Worm (Caenorhabditis elegans) whole organism, L2 larva: ENCODE measurements around the gene B0024.3.

Source experiments
- C34F6.9 ChIP-seq: fragments of 150-350 bp; optimal IDR thresholded peaks from 2 replicates; lab custom pipeline; 2014; ENCODE audit warnings: missing biosample characterization, missing genetic modification characterization
- F13H6.1 ChIP-seq: sonication (generic microtip); optimal IDR thresholded peaks from 2 replicates; lab custom pipeline; 2016; ENCODE audit warnings: missing genetic modification characterization, missing compliant biosample characterization
- R02D3.7 ChIP-seq: fragments of 150-350 bp; optimal IDR thresholded peaks from 2 replicates; lab custom pipeline; 2014; ENCODE audit warnings: missing biosample characterization, missing genetic modification characterization
- Y55F3AM.14 ChIP-seq: fragments of 200-800 bp; sonication (Bioruptor generic); optimal IDR thresholded peaks from 2 replicates; lab custom pipeline; 2018; ENCODE audit warnings: mild to moderate bottlenecking, missing genetic modification characterization, missing compliant biosample characterization
- ZK546.5 ChIP-seq: sonication (generic microtip); optimal IDR thresholded peaks from 2 replicates; lab custom pipeline; 2017; ENCODE audit warnings: missing biosample characterization, missing genetic modification characterization
- aly-2 ChIP-seq: fragments of 150-350 bp; optimal IDR thresholded peaks from 2 replicates; lab custom pipeline; 2014; ENCODE audit warnings: missing biosample characterization, missing genetic modification characterization
- ama-1 ChIP-seq: fragments of 150-350 bp; optimal IDR thresholded peaks from 2 replicates; lab custom pipeline; 2018; ENCODE audit warnings: inconsistent platforms
- blmp-1 ChIP-seq: sonication (generic microtip); optimal IDR thresholded peaks from 2 replicates; lab custom pipeline; 2017; ENCODE audit warnings: missing genetic modification characterization, mild to moderate bottlenecking, missing compliant biosample characterization, antibody characterized with exemption, moderate library complexity; ENCODE audit not compliant: insufficient read depth
- ceh-16 ChIP-seq: fragments of 150-350 bp; optimal IDR thresholded peaks from 2 replicates; lab custom pipeline; 2014; ENCODE audit warnings: missing biosample characterization, missing genetic modification characterization
- ceh-82 ChIP-seq: fragments of 150-350 bp; optimal IDR thresholded peaks from 2 replicates; lab custom pipeline; 2014; ENCODE audit warnings: missing biosample characterization, missing genetic modification characterization
- crh-2 ChIP-seq: sonication (generic microtip); optimal IDR thresholded peaks from 2 replicates; lab custom pipeline; 2017; ENCODE audit warnings: missing biosample characterization, missing genetic modification characterization
- dmd-4 ChIP-seq: sonication (generic microtip); optimal IDR thresholded peaks from 2 replicates; lab custom pipeline; 2017; ENCODE audit warnings: missing biosample characterization, missing genetic modification characterization
- egl-27 ChIP-seq: sonication (generic microtip); optimal IDR thresholded peaks from 3 replicates; lab custom pipeline; 2017; ENCODE audit warnings: missing biosample characterization, missing genetic modification reagents, missing genetic modification characterization
- elt-1 ChIP-seq: fragments of 150-350 bp; optimal IDR thresholded peaks from 2 replicates; lab custom pipeline; 2014; ENCODE audit warnings: missing biosample characterization, missing genetic modification characterization
- elt-3 ChIP-seq: sonication (generic microtip); optimal IDR thresholded peaks from 2 replicates; lab custom pipeline; 2017; ENCODE audit warnings: missing biosample characterization, missing genetic modification characterization
- fos-1 ChIP-seq: fragments of 150-350 bp; optimal IDR thresholded peaks from 2 replicates; lab custom pipeline; 2014; ENCODE audit warnings: missing biosample characterization, missing genetic modification characterization
- gmeb-1 ChIP-seq: fragments of 150-350 bp; optimal IDR thresholded peaks from 2 replicates; lab custom pipeline; 2014; ENCODE audit warnings: missing biosample characterization, missing genetic modification characterization
- lin-11 ChIP-seq: fragments of 150-350 bp; sonication (generic microtip); optimal IDR thresholded peaks from 2 replicates; lab custom pipeline; 2014; ENCODE audit warnings: missing biosample characterization, missing genetic modification characterization, inconsistent platforms, mixed read lengths
- lin-13 ChIP-seq: fragments of 150-350 bp; optimal IDR thresholded peaks from 2 replicates; lab custom pipeline; 2014; ENCODE audit warnings: missing biosample characterization, missing genetic modification reagents, missing genetic modification characterization
- lin-39 ChIP-seq: fragments of 150-350 bp; optimal IDR thresholded peaks from 2 replicates; lab custom pipeline; 2014; ENCODE audit warnings: missing biosample characterization, missing genetic modification reagents, missing genetic modification characterization
- lsy-2 ChIP-seq, 2 experiments: fragments of 150-350 bp in 1 of 2; sonication (generic microtip) in 1 of 2; optimal IDR thresholded peaks; 2 replicates each; lab custom pipeline; 2014 to 2017; ENCODE audit warnings: missing biosample characterization in 2 of 2, missing genetic modification characterization in 2 of 2
- mab-5 ChIP-seq: fragments of 150-350 bp; optimal IDR thresholded peaks from 2 replicates; lab custom pipeline; 2014; ENCODE audit warnings: missing biosample characterization, missing genetic modification characterization
- mbf-1 ChIP-seq: sonication (generic microtip); optimal IDR thresholded peaks from 2 replicates; lab custom pipeline; 2017; ENCODE audit warnings: missing biosample characterization, missing genetic modification characterization
- mdl-1 ChIP-seq, 2 experiments: fragments of 150-350 bp in 1 of 2; sonication (generic microtip) in 1 of 2; optimal IDR thresholded peaks; 2 replicates each; lab custom pipeline; 2017; ENCODE audit warnings: missing biosample characterization in 2 of 2, missing genetic modification characterization in 2 of 2
- nhr-11 ChIP-seq: fragments of 150-350 bp; optimal IDR thresholded peaks from 2 replicates; lab custom pipeline; 2014; ENCODE audit warnings: missing biosample characterization, missing genetic modification characterization
- nhr-12 ChIP-seq: fragments of 150-350 bp; optimal IDR thresholded peaks from 2 replicates; lab custom pipeline; 2014; ENCODE audit warnings: missing biosample characterization, missing genetic modification characterization
- nhr-129 ChIP-seq: fragments of 150-350 bp; optimal IDR thresholded peaks from 2 replicates; lab custom pipeline; 2014; ENCODE audit warnings: missing biosample characterization, missing genetic modification characterization
- nhr-21 ChIP-seq: fragments of 150-350 bp; optimal IDR thresholded peaks from 2 replicates; lab custom pipeline; 2014; ENCODE audit warnings: missing biosample characterization, missing genetic modification characterization
- nhr-23 ChIP-seq: fragments of 150-350 bp; optimal IDR thresholded peaks from 2 replicates; lab custom pipeline; 2014; ENCODE audit warnings: missing biosample characterization, missing genetic modification reagents, missing genetic modification characterization
- nhr-237 ChIP-seq: fragments of 150-350 bp; optimal IDR thresholded peaks from 2 replicates; lab custom pipeline; 2014; ENCODE audit warnings: missing biosample characterization, missing genetic modification characterization
- nhr-25 ChIP-seq: fragments of 150-350 bp; sonication (generic microtip); optimal IDR thresholded peaks from 3 replicates; lab custom pipeline; 2014; ENCODE audit warnings: missing biosample characterization, missing genetic modification characterization
- nhr-6 ChIP-seq: fragments of 150-350 bp; optimal IDR thresholded peaks from 2 replicates; lab custom pipeline; 2014; ENCODE audit warnings: missing biosample characterization, missing genetic modification characterization
- nhr-77 ChIP-seq: fragments of 150-350 bp; optimal IDR thresholded peaks from 2 replicates; lab custom pipeline; 2014; ENCODE audit warnings: missing biosample characterization, missing genetic modification characterization
- peb-1 ChIP-seq: fragments of 150-350 bp; optimal IDR thresholded peaks from 2 replicates; lab custom pipeline; 2014; ENCODE audit warnings: missing biosample characterization, missing genetic modification characterization
- sem-4 ChIP-seq: fragments of 150-350 bp; optimal IDR thresholded peaks from 2 replicates; lab custom pipeline; 2014; ENCODE audit warnings: missing biosample characterization, missing genetic modification reagents, missing genetic modification characterization
- skn-1 ChIP-seq: sonication (generic microtip); optimal IDR thresholded peaks from 2 replicates; lab custom pipeline; 2017; ENCODE audit warnings: missing biosample characterization, missing genetic modification characterization
- sma-3 ChIP-seq: sonication (generic microtip); optimal IDR thresholded peaks from 2 replicates; lab custom pipeline; 2016; ENCODE audit warnings: missing genetic modification reagents, missing genetic modification characterization, missing compliant biosample characterization
- sma-9 ChIP-seq, 2 experiments: fragments of 150-350 bp in 1 of 2; sonication (generic microtip) in 1 of 2; optimal IDR thresholded peaks; 2 replicates each; lab custom pipeline; 2014 to 2016; ENCODE audit warnings: missing genetic modification characterization in 2 of 2, mild to moderate bottlenecking in 1 of 2, missing biosample characterization in 1 of 2, missing compliant biosample characterization in 1 of 2, missing genetic modification reagents in 1 of 2, moderate library complexity in 1 of 2
- snpc-4 ChIP-seq: fragments of 150-350 bp; optimal IDR thresholded peaks from 2 replicates; lab custom pipeline; 2014; ENCODE audit warnings: missing biosample characterization, missing genetic modification characterization
- unc-62 ChIP-seq: fragments of 150-350 bp; optimal IDR thresholded peaks from 2 replicates; lab custom pipeline; 2014; ENCODE audit warnings: missing biosample characterization, missing genetic modification reagents, missing genetic modification characterization
- zag-1 ChIP-seq: fragments of 150-350 bp; optimal IDR thresholded peaks from 2 replicates; lab custom pipeline; 2014; ENCODE audit warnings: missing biosample characterization, missing genetic modification characterization
- ztf-1 ChIP-seq: fragments of 200-800 bp; sonication (Bioruptor generic); conservative IDR thresholded peaks from 2 replicates; pipeline ENCODE4 v1.3.6; 2022; ENCODE audit warnings: missing genetic modification characterization, missing compliant biosample characterization
- ztf-11 ChIP-seq: sonication (generic microtip); optimal IDR thresholded peaks from 2 replicates; lab custom pipeline; 2017; ENCODE audit warnings: missing biosample characterization, missing genetic modification characterization
- ztf-4 ChIP-seq: fragments of 150-350 bp; optimal IDR thresholded peaks from 2 replicates; lab custom pipeline; 2014; ENCODE audit warnings: missing biosample characterization, missing genetic modification characterization

B0024.3 gene

ce11 chrV:10246443-10246885 is 40.9 kb upstream of the B0024.3 start:
- no peak for TF ChIP-seq ZK546.5 (tag; lab: Kevin White, UChicago)
- no peak for TF ChIP-seq F13H6.1
- peak; percentile 88 for TF ChIP-seq nhr-129 (tag; lab: Kevin White, UChicago)
- peak; percentile 68 for TF ChIP-seq crh-2
- peak; percentile 27 for TF ChIP-seq lin-13
- no peak for TF ChIP-seq mab-5 (tag; lab: Kevin White, UChicago)
- no peak for TF ChIP-seq nhr-25 (tag; lab: Kevin White, UChicago)
- no peak for TF ChIP-seq peb-1 (tag; lab: Kevin White, UChicago)
- TF ChIP-seq R02D3.7 (tag; lab: Kevin White, UChicago): no peak
- TF ChIP-seq elt-1 (tag; lab: Kevin White, UChicago): no peak
- no peak for TF ChIP-seq egl-27 (tag; lab: Kevin White, UChicago)
- peak; percentile 47 for TF ChIP-seq nhr-6 (tag; lab: Kevin White, UChicago)
- peak; percentile 6 for TF ChIP-seq fos-1 (tag; lab: Kevin White, UChicago)
- no peak for TF ChIP-seq nhr-23 (tag; lab: Kevin White, UChicago)
- no peak for TF ChIP-seq Y55F3AM.14 (GFP tag; lab: Kevin White, UChicago)
- no peak for TF ChIP-seq ceh-82 (tag; lab: Kevin White, UChicago)
- TF ChIP-seq skn-1 (tag; lab: Kevin White, UChicago): no peak
- TF ChIP-seq nhr-237: no peak
- no peak for TF ChIP-seq nhr-77 (tag; lab: Kevin White, UChicago)
- peak; percentile 46 for TF ChIP-seq nhr-21 (tag; lab: Kevin White, UChicago)
- TF ChIP-seq gmeb-1 (tag; lab: Kevin White, UChicago): no peak
- no peak for TF ChIP-seq sem-4 (tag; lab: Kevin White, UChicago)
- TF ChIP-seq C34F6.9 (tag; lab: Kevin White, UChicago): peak; percentile 79
- no peak for TF ChIP-seq unc-62 (GFP tag; lab: Kevin White, UChicago)
- TF ChIP-seq nhr-12 (tag; lab: Kevin White, UChicago): no peak
- TF ChIP-seq lin-39 (tag; lab: Kevin White, UChicago): no peak
- TF ChIP-seq sma-9 (GFP tag; optimal IDR thresholded peaks at IDR 0.05; lab: Kevin White, UChicago): peak; percentile 67
- no peak for TF ChIP-seq sma-9 (tag; optimal IDR thresholded peaks at IDR 0.05; lab: Kevin White, UChicago)
- TF ChIP-seq lin-11 (tag; lab: Kevin White, UChicago): peak; percentile 19
- no peak for TF ChIP-seq ceh-16 (tag; lab: Kevin White, UChicago)
- no peak for TF ChIP-seq elt-3 (tag; lab: Kevin White, UChicago)
- peak; percentile 72 to 94 for TF ChIP-seq mdl-1 (tag; optimal IDR thresholded peaks at IDR 0.05; lab: Kevin White, UChicago)
- no peak for TF ChIP-seq ama-1
- TF ChIP-seq nhr-11 (tag; lab: Kevin White, UChicago): no peak
- TF ChIP-seq ztf-11 (tag; lab: Kevin White, UChicago): no peak
- no peak for TF ChIP-seq aly-2 (tag; lab: Kevin White, UChicago)
- no peak for TF ChIP-seq snpc-4 (tag; lab: Kevin White, UChicago)
- peak; percentile 29 for TF ChIP-seq ztf-4
- TF ChIP-seq mbf-1: no peak
- no peak for TF ChIP-seq zag-1 (tag; lab: Kevin White, UChicago)
- no peak for TF ChIP-seq blmp-1 (tag; lab: Kevin White, UChicago)
- TF ChIP-seq sma-3 (GFP tag; lab: Kevin White, UChicago): no peak
- TF ChIP-seq ztf-1 (GFP tag; lab: Robert Waterston, UW): no peak
- TF ChIP-seq dmd-4 (tag; lab: Kevin White, UChicago): no peak
- peak; percentile 11 to 73 for TF ChIP-seq lsy-2 (tag; optimal IDR thresholded peaks at IDR 0.05; lab: Kevin White, UChicago)

ce11 chrV:10246967-10247366 is 40.4 kb upstream of the B0024.3 start:
- TF ChIP-seq nhr-129 (tag; lab: Kevin White, UChicago): no peak
- TF ChIP-seq fos-1 (tag; lab: Kevin White, UChicago): no peak
- peak in 1 of 2 experiments; percentile 15 for TF ChIP-seq mdl-1 (tag; optimal IDR thresholded peaks at IDR 0.05; lab: Kevin White, UChicago)
- TF ChIP-seq dmd-4 (tag; lab: Kevin White, UChicago): no peak
- no peak for TF ChIP-seq mbf-1
- TF ChIP-seq sma-9 (GFP tag; optimal IDR thresholded peaks at IDR 0.05; lab: Kevin White, UChicago): peak; percentile 0
- TF ChIP-seq sma-9 (tag; optimal IDR thresholded peaks at IDR 0.05; lab: Kevin White, UChicago): no peak
- TF ChIP-seq gmeb-1 (tag; lab: Kevin White, UChicago): no peak
